Fruit fly (Drosophila melanogaster) whole organism, adult: ENCODE measurements around the gene CG9698.

Experiments used
- CG14711 ChIP-seq: fragments of 200-800 bp; sonication (Bioruptor generic); optimal IDR thresholded peaks from 2 replicates; lab custom pipeline; 2018; ENCODE audit warnings: missing biosample characterization, mild to moderate bottlenecking, missing genetic modification characterization, moderate library complexity
- CG5204 ChIP-seq: fragments of 200-800 bp; sonication (Bioruptor generic); optimal IDR thresholded peaks from 2 replicates; lab custom pipeline; 2016; ENCODE audit warnings: missing biosample characterization, missing genetic modification characterization
- CG7045 ChIP-seq: fragments of 200-800 bp; sonication (Bioruptor generic); optimal IDR thresholded peaks from 2 replicates; lab custom pipeline; 2017; ENCODE audit warnings: missing biosample characterization, mild to moderate bottlenecking, missing genetic modification characterization
- Crg-1 ChIP-seq: fragments of 200-800 bp; sonication (Bioruptor generic); optimal IDR thresholded peaks from 2 replicates; lab custom pipeline; 2016; ENCODE audit warnings: missing biosample characterization, missing genetic modification characterization
- Hr96 ChIP-seq: fragments of 200-800 bp; sonication (Bioruptor generic); optimal IDR thresholded peaks from 2 replicates; lab custom pipeline; 2016; ENCODE audit warnings: missing biosample characterization, missing genetic modification characterization
- Mnt ChIP-seq: fragments of 200-800 bp; sonication (Bioruptor generic); optimal IDR thresholded peaks from 2 replicates; lab custom pipeline; 2016; ENCODE audit warnings: missing biosample characterization, mild to moderate bottlenecking, missing genetic modification characterization
- cnc ChIP-seq, 2 experiments: fragments of >200 bp; optimal IDR thresholded peaks; 2 replicates each; lab custom pipeline; 2017
- kay ChIP-seq: fragments of 200-800 bp; sonication (Bioruptor generic); peaks from one replicate; lab custom pipeline; 2016; ENCODE audit warnings: missing biosample characterization, missing genetic modification characterization, borderline replicate concordance
- ovo ChIP-seq: fragments of 200-800 bp; sonication (Bioruptor generic); optimal IDR thresholded peaks from 2 replicates; lab custom pipeline; 2016; ENCODE audit warnings: missing biosample characterization, missing genetic modification characterization
- pad ChIP-seq: fragments of 200-800 bp; sonication (Bioruptor generic); optimal IDR thresholded peaks from 3 replicates; lab custom pipeline; 2017; ENCODE audit warnings: missing biosample characterization, missing genetic modification characterization, mild to moderate bottlenecking, moderate library complexity, missing genetic modification reagents

DNA sequence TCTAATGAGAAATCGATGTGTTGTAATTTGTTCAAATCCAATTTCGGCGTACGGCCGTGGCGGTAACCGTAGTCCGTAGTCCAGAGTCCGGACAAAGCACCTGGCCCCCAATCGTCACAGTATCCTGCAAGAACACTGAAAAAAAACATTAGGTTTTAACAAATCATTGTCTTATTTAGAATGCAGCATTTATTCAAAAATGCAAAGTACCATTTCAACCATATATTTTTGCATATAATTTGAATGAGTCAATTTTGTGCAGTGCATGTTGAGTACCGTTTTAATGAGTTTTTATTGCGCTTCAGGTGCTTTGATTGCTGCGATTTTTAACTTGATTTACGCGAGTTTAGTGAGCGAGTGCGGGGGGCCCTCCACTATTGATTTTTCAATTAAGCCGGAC, 46.6 kb downstream of the CG9698 start:
- TF ChIP-seq Crg-1 (no peak), kay (GFP tag; lab: Kevin White, UChicago) (no peak), CG7045 (no peak), Hr96 (GFP tag; lab: Kevin White, UChicago) (no peak), CG5204 (GFP tag; lab: Kevin White, UChicago) (no peak), pad (GFP tag; lab: Kevin White, UChicago) (no peak), cnc (optimal IDR thresholded peaks at IDR 0.05; lab: Kevin White, UChicago) (no peak), ovo (GFP tag; lab: Kevin White, UChicago) (no peak), Mnt (GFP tag; lab: Kevin White, UChicago) (no peak), CG14711 (tag; lab: Kevin White, UChicago) (no peak)
